Worm (Caenorhabditis elegans): ENCODE results near the gene E02H1.1.

Gene E02H1.1

DNA sequence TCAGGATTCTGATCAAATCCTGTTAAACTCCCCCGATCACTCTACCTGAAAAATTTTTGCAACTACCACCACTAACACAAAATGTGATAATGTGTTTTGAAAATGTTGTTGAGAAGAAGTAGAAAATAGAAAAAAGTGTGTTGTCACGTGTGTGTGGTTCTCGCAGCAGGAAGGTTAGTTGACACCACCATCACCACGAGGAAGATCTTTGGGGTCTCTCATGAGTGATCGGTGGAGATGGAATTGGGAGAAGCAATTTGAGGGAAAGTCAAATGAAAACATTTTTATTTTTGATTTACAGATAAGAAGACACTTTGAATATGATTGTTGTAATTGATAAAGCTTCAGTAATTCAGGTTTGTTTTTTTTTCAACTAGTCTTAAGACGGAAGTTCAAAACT is 10.7 kb upstream of the E02H1.1 start:
- TF ChIP-seq aly-2 (tag; optimal IDR thresholded peaks at IDR 0.05) = no peak
- TF ChIP-seq skn-1 (tag; optimal IDR thresholded peaks at IDR 0.05) = no peak
- TF ChIP-seq elt-1 (tag; optimal IDR thresholded peaks at IDR 0.05) = peak; percentile 83
- no peak for TF ChIP-seq nhr-67 (tag; optimal IDR thresholded peaks at IDR 0.05)
- peak; percentile 53 for TF ChIP-seq elt-2 (tag; optimal IDR thresholded peaks at IDR 0.05)
- TF ChIP-seq snpc-4 (tag; optimal IDR thresholded peaks at IDR 0.05) = no peak
- no peak for TF ChIP-seq nhr-12 (tag; optimal IDR thresholded peaks at IDR 0.05)
- TF ChIP-seq egl-5 (tag; optimal IDR thresholded peaks at IDR 0.05) = no peak
- TF ChIP-seq R02D3.7 (tag; optimal IDR thresholded peaks at IDR 0.05) = no peak
- no peak for TF ChIP-seq ceh-82 (tag; optimal IDR thresholded peaks at IDR 0.05)
- TF ChIP-seq pqm-1 (tag; optimal IDR thresholded peaks at IDR 0.05) = peak; percentile 45
- TF ChIP-seq nhr-77 (tag; optimal IDR thresholded peaks at IDR 0.05) = no peak
- no peak for TF ChIP-seq ztf-4 (tag; optimal IDR thresholded peaks at IDR 0.05)
- TF ChIP-seq ceh-16 (tag; optimal IDR thresholded peaks at IDR 0.05) = no peak
- peak; percentile 41 for TF ChIP-seq jun-1 (tag; optimal IDR thresholded peaks at IDR 0.05)
- no peak for TF ChIP-seq ZK546.5 (tag; optimal IDR thresholded peaks at IDR 0.05)
- TF ChIP-seq lin-39 (tag; optimal IDR thresholded peaks at IDR 0.05) = no peak
- no peak for TF ChIP-seq nhr-28 (tag; optimal IDR thresholded peaks at IDR 0.05)
- TF ChIP-seq ceh-28 (tag; optimal IDR thresholded peaks at IDR 0.05) = no peak
- TF ChIP-seq eor-1 (tag; optimal IDR thresholded peaks at IDR 0.05) = no peak
- no peak for TF ChIP-seq lin-15B (tag; optimal IDR thresholded peaks at IDR 0.05)
- TF ChIP-seq nhr-25 (tag; optimal IDR thresholded peaks at IDR 0.05) = peak; percentile 69
- TF ChIP-seq nfya-1 (tag; optimal IDR thresholded peaks at IDR 0.05; ENCODE audit: insufficient read depth) = peak; percentile 26
- no peak for TF ChIP-seq tbx-2 (tag; optimal IDR thresholded peaks at IDR 0.05)
- no peak for TF ChIP-seq ztf-11 (tag; optimal IDR thresholded peaks at IDR 0.05)
- no peak for TF ChIP-seq unc-62 (GFP tag; optimal IDR thresholded peaks at IDR 0.05)
- TF ChIP-seq lsy-12 (tag; optimal IDR thresholded peaks at IDR 0.05) = no peak
- no peak for TF ChIP-seq nhr-76 (tag; optimal IDR thresholded peaks at IDR 0.05)
- TF ChIP-seq mml-1 (tag; optimal IDR thresholded peaks at IDR 0.05) = no peak
- no peak for TF ChIP-seq nhr-237 (tag; optimal IDR thresholded peaks at IDR 0.05)
- no peak for TF ChIP-seq unc-39 (tag; optimal IDR thresholded peaks at IDR 0.05)
- TF ChIP-seq fkh-10 (GFP tag; optimal IDR thresholded peaks at IDR 0.05) = no peak
- TF ChIP-seq ceh-9 (tag; optimal IDR thresholded peaks at IDR 0.05) = no peak
- TF ChIP-seq nhr-11 (tag; optimal IDR thresholded peaks at IDR 0.05) = peak; percentile 79
- no peak for TF ChIP-seq sea-2 (GFP tag; optimal IDR thresholded peaks at IDR 0.05)
- peak; percentile 40 for TF ChIP-seq mdl-1 (tag; optimal IDR thresholded peaks at IDR 0.05)
- TF ChIP-seq hmg-11 (tag; optimal IDR thresholded peaks at IDR 0.05) = no peak
- TF ChIP-seq daf-12 (tag; optimal IDR thresholded peaks at IDR 0.05) = no peak
- no peak for TF ChIP-seq elt-3 (tag; optimal IDR thresholded peaks at IDR 0.05)
- no peak for TF ChIP-seq zag-1 (tag; optimal IDR thresholded peaks at IDR 0.05)
- no peak for TF ChIP-seq fkh-2 (tag; optimal IDR thresholded peaks at IDR 0.05)
- no peak for TF ChIP-seq egl-27 (tag; optimal IDR thresholded peaks at IDR 0.05)
- TF ChIP-seq nhr-23 (tag; optimal IDR thresholded peaks at IDR 0.05) = peak; percentile 77
- TF ChIP-seq nhr-43 (tag; optimal IDR thresholded peaks at IDR 0.05; ENCODE audit: poor library complexity, severe bottlenecking) = peak; percentile 68
- peak; percentile 16 for TF ChIP-seq pha-4 (tag; optimal IDR thresholded peaks at IDR 0.05)
- no peak for TF ChIP-seq fos-1 (tag; optimal IDR thresholded peaks at IDR 0.05)
- TF ChIP-seq ama-1 (optimal IDR thresholded peaks at IDR 0.05) = peak; percentile 77

DNA sequence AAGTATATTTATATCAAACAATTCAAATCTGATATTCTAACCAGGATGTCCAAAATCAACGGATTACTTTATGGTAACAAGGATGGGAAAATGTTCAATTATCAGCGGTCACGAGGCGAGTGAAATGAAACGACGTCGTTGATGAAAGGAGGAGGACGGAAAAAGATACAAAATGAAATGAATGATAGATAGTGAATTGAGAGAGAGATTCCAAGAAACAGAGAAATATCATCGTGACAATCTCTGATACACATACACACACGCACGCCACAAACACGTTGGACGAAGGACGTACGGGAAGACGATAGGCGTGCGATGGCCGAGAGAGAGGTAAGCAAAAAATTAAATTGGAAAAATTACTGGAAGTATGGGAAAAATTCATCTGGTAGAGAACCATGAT is 10.1 kb upstream of the E02H1.1 start:
- TF ChIP-seq pha-4 (tag; optimal IDR thresholded peaks at IDR 0.05) (peak; percentile 28), ceh-9 (tag; optimal IDR thresholded peaks at IDR 0.05) (no peak), nhr-67 (tag; optimal IDR thresholded peaks at IDR 0.05) (no peak), fos-1 (tag; optimal IDR thresholded peaks at IDR 0.05) (no peak), jun-1 (tag; optimal IDR thresholded peaks at IDR 0.05) (peak; percentile 70), R02D3.7 (tag; optimal IDR thresholded peaks at IDR 0.05) (no peak), unc-62 (GFP tag; optimal IDR thresholded peaks at IDR 0.05) (peak; percentile 30), zag-1 (tag; optimal IDR thresholded peaks at IDR 0.05) (no peak), elt-3 (tag; optimal IDR thresholded peaks at IDR 0.05) (no peak), nfya-1 (tag; optimal IDR thresholded peaks at IDR 0.05; ENCODE audit: insufficient read depth) (peak; percentile 53), pqm-1 (tag; optimal IDR thresholded peaks at IDR 0.05) (peak; percentile 71), unc-39 (tag; optimal IDR thresholded peaks at IDR 0.05) (no peak), ceh-82 (tag; optimal IDR thresholded peaks at IDR 0.05) (no peak), mdl-1 (tag; optimal IDR thresholded peaks at IDR 0.05) (peak; percentile 91), elt-2 (tag; optimal IDR thresholded peaks at IDR 0.05) (peak; percentile 71), daf-12 (tag; optimal IDR thresholded peaks at IDR 0.05) (no peak), mml-1 (tag; optimal IDR thresholded peaks at IDR 0.05) (no peak), tbx-2 (tag; optimal IDR thresholded peaks at IDR 0.05) (peak; percentile 33), nhr-25 (tag; optimal IDR thresholded peaks at IDR 0.05) (peak; percentile 91), ama-1 (optimal IDR thresholded peaks at IDR 0.05) (peak; percentile 81), ceh-16 (tag; optimal IDR thresholded peaks at IDR 0.05) (no peak), nhr-23 (tag; optimal IDR thresholded peaks at IDR 0.05) (peak; percentile 91), nhr-77 (tag; optimal IDR thresholded peaks at IDR 0.05) (no peak), hmg-11 (tag; optimal IDR thresholded peaks at IDR 0.05) (no peak), nhr-12 (tag; optimal IDR thresholded peaks at IDR 0.05) (no peak), ztf-4 (tag; optimal IDR thresholded peaks at IDR 0.05) (no peak), nhr-237 (tag; optimal IDR thresholded peaks at IDR 0.05) (no peak), egl-5 (tag; optimal IDR thresholded peaks at IDR 0.05) (no peak), fkh-2 (tag; optimal IDR thresholded peaks at IDR 0.05) (no peak), ztf-11 (tag; optimal IDR thresholded peaks at IDR 0.05) (no peak), eor-1 (tag; optimal IDR thresholded peaks at IDR 0.05) (no peak), lin-15B (tag; optimal IDR thresholded peaks at IDR 0.05) (no peak), ZK546.5 (tag; optimal IDR thresholded peaks at IDR 0.05) (no peak), nhr-28 (tag; optimal IDR thresholded peaks at IDR 0.05) (no peak), skn-1 (tag; optimal IDR thresholded peaks at IDR 0.05) (peak; percentile 2), elt-1 (tag; optimal IDR thresholded peaks at IDR 0.05) (no peak), nhr-76 (tag; optimal IDR thresholded peaks at IDR 0.05) (no peak), nhr-43 (tag; optimal IDR thresholded peaks at IDR 0.05; ENCODE audit: poor library complexity, severe bottlenecking) (peak; percentile 80), lsy-12 (tag; optimal IDR thresholded peaks at IDR 0.05) (peak; percentile 39), egl-27 (tag; optimal IDR thresholded peaks at IDR 0.05) (no peak)
